Fruit fly (Drosophila melanogaster) whole organism, embryonic: ENCODE measurements around the gene Ttc26.

Experiments used
- CG10321 ChIP-seq: fragments of 200-800 bp; sonication (Bioruptor generic); IDR thresholded peaks from 2 replicates; pipeline ENCODE4 v1.3.6; 2022; ENCODE audit warnings: missing biosample characterization, missing genetic modification characterization
- CG10959 ChIP-seq: fragments of 200-800 bp; sonication (Bioruptor generic); IDR thresholded peaks from 2 replicates; pipeline ENCODE4 v1.3.6; 2022; ENCODE audit warnings: missing biosample characterization, missing genetic modification characterization
- CG12299 ChIP-seq: fragments of 200-800 bp; sonication (Bioruptor generic); optimal IDR thresholded peaks from 2 replicates; lab custom pipeline; 2018; ENCODE audit warnings: missing biosample characterization, mild to moderate bottlenecking, missing genetic modification characterization
- CG14050 ChIP-seq: fragments of 200-800 bp; sonication (Bioruptor generic); IDR thresholded peaks from 3 replicates; pipeline ENCODE4 v1.3.6; 2022; ENCODE audit warnings: missing biosample characterization, missing genetic modification characterization
- CG15514 ChIP-seq: fragments of 200-800 bp; sonication (Bioruptor generic); optimal IDR thresholded peaks from 3 replicates; lab custom pipeline; 2017; ENCODE audit warnings: missing biosample characterization, missing genetic modification characterization, mild to moderate bottlenecking, moderate library complexity, missing genetic modification reagents
- CG17359 ChIP-seq: fragments of 200-800 bp; sonication (Bioruptor generic); optimal IDR thresholded peaks from 3 replicates; lab custom pipeline; 2018; ENCODE audit warnings: missing biosample characterization, mild to moderate bottlenecking, missing genetic modification characterization, moderate library complexity
- CG17385 ChIP-seq: fragments of 200-800 bp; sonication (Bioruptor generic); optimal IDR thresholded peaks from 3 replicates; lab custom pipeline; 2018; ENCODE audit warnings: missing biosample characterization, mild to moderate bottlenecking, missing genetic modification characterization
- CG17612 ChIP-seq: fragments of 200-800 bp; sonication (Bioruptor generic); IDR thresholded peaks from 2 replicates; pipeline ENCODE4 v1.3.6; 2022; ENCODE audit warnings: missing biosample characterization, missing genetic modification characterization
- CG1792 ChIP-seq: fragments of 200-800 bp; sonication (Bioruptor generic); optimal IDR thresholded peaks from 2 replicates; lab custom pipeline; 2016; ENCODE audit warnings: missing biosample characterization, missing genetic modification characterization
- CG30020 ChIP-seq: fragments of 200-800 bp; optimal IDR thresholded peaks from 2 replicates; lab custom pipeline; 2019; ENCODE audit warnings: missing biosample characterization, mild to moderate bottlenecking, missing genetic modification characterization, moderate library complexity
- CG34376 ChIP-seq: fragments of 200-800 bp; sonication (Bioruptor generic); optimal IDR thresholded peaks from 2 replicates; lab custom pipeline; 2018; ENCODE audit warnings: missing biosample characterization, mild to moderate bottlenecking, missing genetic modification characterization
- CG3838 ChIP-seq: fragments of 200-800 bp; sonication (Bioruptor generic); optimal IDR thresholded peaks from 3 replicates; lab custom pipeline; 2016; ENCODE audit warnings: missing biosample characterization, missing genetic modification characterization
- CG3847 ChIP-seq: fragments of 200-800 bp; sonication (Bioruptor generic); IDR thresholded peaks from 2 replicates; pipeline ENCODE4 v1.3.6; 2022; ENCODE audit warnings: missing biosample characterization, missing genetic modification characterization
- CG4424 ChIP-seq: fragments of 200-800 bp; sonication (Bioruptor generic); optimal IDR thresholded peaks from 3 replicates; lab custom pipeline; 2016; ENCODE audit warnings: missing biosample characterization, missing genetic modification characterization
- CG5180 ChIP-seq: fragments of 200-800 bp; sonication (Bioruptor generic); optimal IDR thresholded peaks from 3 replicates; lab custom pipeline; 2017; ENCODE audit warnings: missing biosample characterization, missing genetic modification characterization, mild to moderate bottlenecking, moderate library complexity, missing genetic modification reagents
- CG5245 ChIP-seq: fragments of 200-800 bp; sonication (Bioruptor generic); optimal IDR thresholded peaks from 3 replicates; lab custom pipeline; 2016; ENCODE audit warnings: missing biosample characterization, missing genetic modification characterization
- CG6791 ChIP-seq: fragments of 200-800 bp; sonication (Bioruptor generic); IDR thresholded peaks from 3 replicates; pipeline ENCODE4 v1.3.6; 2022; ENCODE audit warnings: missing biosample characterization, missing genetic modification characterization; ENCODE audit not compliant: partially characterized antibody
- CG7987 ChIP-seq: fragments of 200-800 bp; sonication (Bioruptor generic); optimal IDR thresholded peaks from 2 replicates; lab custom pipeline; 2018; ENCODE audit warnings: missing biosample characterization, mild to moderate bottlenecking, missing genetic modification characterization, moderate library complexity
- CG8290 ChIP-seq, 3 experiments: fragments of 200-800 bp; sonication (Bioruptor generic); optimal IDR thresholded peaks; 2 replicates each; lab custom pipeline; 2016 to 2019; ENCODE audit warnings: missing biosample characterization in 3 of 3, missing genetic modification characterization in 3 of 3, mild to moderate bottlenecking in 2 of 3, moderate library complexity in 1 of 3
- CG9817 ChIP-seq: fragments of 200-800 bp; sonication (Bioruptor generic); optimal IDR thresholded peaks from 2 replicates; lab custom pipeline; 2018; ENCODE audit warnings: missing biosample characterization, mild to moderate bottlenecking, missing genetic modification characterization, moderate library complexity
- CHES-1-like ChIP-seq: fragments of 200-800 bp; sonication (Bioruptor generic); optimal IDR thresholded peaks from 2 replicates; lab custom pipeline; 2016; ENCODE audit warnings: missing biosample characterization, missing genetic modification characterization
- CTCF ChIP-seq: fragments of 200-800 bp; sonication (Bioruptor generic); optimal IDR thresholded peaks from 2 replicates; lab custom pipeline; 2017; ENCODE audit warnings: missing biosample characterization, mild to moderate bottlenecking, missing genetic modification characterization, moderate library complexity
- D19B ChIP-seq: fragments of 200-800 bp; sonication (Bioruptor generic); optimal IDR thresholded peaks from 2 replicates; lab custom pipeline; 2017; ENCODE audit warnings: missing biosample characterization, mild to moderate bottlenecking, missing genetic modification characterization
- Ets97D ChIP-seq: fragments of 200-800 bp; sonication (Bioruptor generic); optimal IDR thresholded peaks from 3 replicates; lab custom pipeline; 2016; ENCODE audit warnings: missing biosample characterization, missing genetic modification characterization
- H2.0 ChIP-seq: fragments of 200-800 bp; sonication (Bioruptor generic); IDR thresholded peaks from 2 replicates; pipeline ENCODE4 v1.3.6; 2022; ENCODE audit warnings: missing biosample characterization, missing genetic modification characterization
- HLH3B ChIP-seq: fragments of 200-800 bp; sonication (Bioruptor generic); IDR thresholded peaks from 2 replicates; pipeline ENCODE4 v1.3.6; 2022; ENCODE audit warnings: missing biosample characterization, missing genetic modification characterization
- Jarid2 ChIP-seq: fragments of 200-800 bp; sonication (Bioruptor generic); optimal IDR thresholded peaks from 3 replicates; lab custom pipeline; 2017; ENCODE audit warnings: mild to moderate bottlenecking, missing biosample characterization, missing genetic modification reagents, missing genetic modification characterization
- Lhr ChIP-seq: fragments of 200-800 bp; sonication (Bioruptor generic); optimal IDR thresholded peaks from 3 replicates; lab custom pipeline; 2017; ENCODE audit warnings: mild to moderate bottlenecking, missing biosample characterization, missing genetic modification reagents, missing genetic modification characterization
- Med ChIP-seq: fragments of 200-800 bp; sonication (Bioruptor generic); peaks from one replicate; lab custom pipeline; 2016; ENCODE audit warnings: missing biosample characterization, missing genetic modification characterization, mild to moderate bottlenecking, inconsistent platforms, moderate library complexity
- NfI ChIP-seq: fragments of 200-800 bp; sonication (Bioruptor generic); optimal IDR thresholded peaks from 3 replicates; lab custom pipeline; 2018; ENCODE audit warnings: missing biosample characterization, mild to moderate bottlenecking, missing genetic modification characterization, moderate library complexity
- Rfx ChIP-seq: fragments of 200-800 bp; sonication (Bioruptor generic); IDR thresholded peaks from 2 replicates; pipeline ENCODE4 v1.3.6; 2022; ENCODE audit warnings: missing biosample characterization, missing genetic modification characterization
- Usf ChIP-seq: fragments of 200-800 bp; sonication (Bioruptor generic); optimal IDR thresholded peaks from 2 replicates; lab custom pipeline; 2017; ENCODE audit warnings: missing genotype, missing biosample characterization, missing genetic modification characterization
- Xbp1 ChIP-seq: fragments of 200-800 bp; sonication (Bioruptor generic); optimal IDR thresholded peaks from 3 replicates; lab custom pipeline; 2016; ENCODE audit warnings: missing biosample characterization, mild to moderate bottlenecking, missing genetic modification characterization
- cad ChIP-seq: fragments of >200 bp; optimal IDR thresholded peaks from 2 replicates; lab custom pipeline; 2017; ENCODE audit warnings: missing biosample characterization, missing genetic modification characterization
- crol ChIP-seq: fragments of 200-800 bp; sonication (Bioruptor generic); IDR thresholded peaks from 2 replicates; pipeline ENCODE4 v1.3.6; 2022; ENCODE audit warnings: missing biosample characterization, missing genetic modification characterization
- gem ChIP-seq: fragments of 200-800 bp; sonication (Bioruptor generic); optimal IDR thresholded peaks from 2 replicates; lab custom pipeline; 2019; ENCODE audit warnings: missing biosample characterization, mild to moderate bottlenecking, missing genetic modification characterization, moderate library complexity
- ham ChIP-seq: fragments of 200-800 bp; sonication (Bioruptor generic); IDR thresholded peaks from 2 replicates; pipeline ENCODE4 v1.3.6; 2022; ENCODE audit warnings: missing biosample characterization, missing genetic modification characterization
- jumu ChIP-seq: fragments of 200-800 bp; sonication (Bioruptor generic); optimal IDR thresholded peaks from 3 replicates; lab custom pipeline; 2016; ENCODE audit warnings: missing biosample characterization, missing genetic modification characterization
- lilli ChIP-seq: fragments of 200-800 bp; sonication (Bioruptor generic); optimal IDR thresholded peaks from 3 replicates; lab custom pipeline; 2016; ENCODE audit warnings: missing biosample characterization, missing genetic modification characterization
- mld ChIP-seq: fragments of 200-800 bp; sonication (Bioruptor generic); IDR thresholded peaks from 3 replicates; pipeline ENCODE4 v1.3.6; 2022; ENCODE audit warnings: missing biosample characterization, missing genetic modification characterization; ENCODE audit not compliant: partially characterized antibody
- pan ChIP-seq, 4 experiments: fragments of >200 bp in 3 of 4; fragments of 200-800 bp in 1 of 4; sonication (Bioruptor generic) in 1 of 4; optimal IDR thresholded peaks in 3 of 4; IDR thresholded peaks in 1 of 4; 2 replicates each; pipeline versions ENCODE4 v1.3.6 to Lab custom; 2017 to 2022; ENCODE audit warnings: missing biosample characterization in 2 of 4, missing genetic modification characterization in 2 of 4, mixed read lengths in 1 of 4
- pb ChIP-seq: fragments of 200-800 bp; sonication (Bioruptor generic); optimal IDR thresholded peaks from 3 replicates; lab custom pipeline; 2016; ENCODE audit warnings: missing biosample characterization, missing genetic modification characterization
- pnt ChIP-seq: fragments of 200-800 bp; sonication (Bioruptor generic); optimal IDR thresholded peaks from 3 replicates; lab custom pipeline; 2016; ENCODE audit warnings: missing biosample characterization, missing genetic modification characterization
- run ChIP-seq: fragments of 200-800 bp; sonication (Bioruptor generic); optimal IDR thresholded peaks from 3 replicates; lab custom pipeline; 2018; ENCODE audit warnings: missing biosample characterization, mild to moderate bottlenecking, missing genetic modification characterization
- sim ChIP-seq: fragments of 200-800 bp; sonication (Bioruptor generic); IDR thresholded peaks from 2 replicates; pipeline ENCODE4 v1.3.6; 2022; ENCODE audit warnings: missing biosample characterization, missing genetic modification characterization
- sisA ChIP-seq: fragments of 200-800 bp; sonication (Bioruptor generic); IDR thresholded peaks from 2 replicates; pipeline ENCODE4 v1.3.6; 2022; ENCODE audit warnings: missing biosample characterization, missing genetic modification characterization
- tna ChIP-seq: fragments of 200-800 bp; sonication (Bioruptor generic); IDR thresholded peaks from 2 replicates; pipeline ENCODE4 v1.3.6; 2022; ENCODE audit warnings: missing biosample characterization, missing genetic modification characterization; ENCODE audit not compliant: partially characterized antibody
- wek ChIP-seq: fragments of 200-800 bp; sonication (Bioruptor generic); optimal IDR thresholded peaks from 3 replicates; lab custom pipeline; 2018; ENCODE audit warnings: missing biosample characterization, mild to moderate bottlenecking, missing genetic modification characterization, moderate library complexity
- zen2 ChIP-seq: fragments of 200-800 bp; sonication (Bioruptor generic); IDR thresholded peaks from 3 replicates; pipeline ENCODE4 v1.3.6; 2022; ENCODE audit warnings: missing biosample characterization, missing genetic modification characterization; ENCODE audit not compliant: partially characterized antibody
- zfh2 ChIP-seq: fragments of 200-800 bp; sonication (Bioruptor generic); optimal IDR thresholded peaks from 2 replicates; lab custom pipeline; 2016; ENCODE audit warnings: missing biosample characterization, missing genetic modification characterization

The Ttc26 gene

DNA sequence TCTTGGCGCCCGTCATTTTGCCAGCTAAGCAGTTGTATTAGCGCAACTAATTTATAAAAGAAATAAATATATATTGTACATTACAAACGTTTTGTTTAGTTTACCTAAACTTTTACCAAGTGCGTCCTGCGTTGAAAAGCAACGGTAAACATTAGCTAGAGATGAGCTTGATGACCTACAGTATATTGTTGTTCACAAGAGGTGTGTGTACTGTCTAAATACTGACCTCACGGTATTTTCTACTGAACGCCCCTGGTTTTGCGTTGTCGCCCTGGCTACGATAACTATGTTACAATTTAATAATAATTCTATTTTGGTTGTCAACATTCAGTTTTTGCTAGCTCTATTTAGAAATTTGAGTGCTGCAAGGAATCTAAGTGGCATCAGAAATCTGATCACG, 18.2 kb downstream of the Ttc26 start, which contains the start of gene Acyp2 (continued):
- TF ChIP-seq pan (optimal IDR thresholded peaks at IDR 0.05; lab: Kevin White, UChicago) = no peak
- TF ChIP-seq pan (GFP tag; optimal IDR thresholded peaks at IDR 0.05 in 1 of 2, IDR thresholded peaks at IDR 0.05 in 1 of 2) = peak in 1 of 2 experiments; percentile 51
- TF ChIP-seq run = no peak
- TF ChIP-seq wek (GFP tag; lab: Kevin White, UChicago) = no peak
- peak; percentile 17 for TF ChIP-seq NfI (GFP tag; lab: Kevin White, UChicago)
- TF ChIP-seq zen2 (GFP tag; lab: Robert Waterston, UW) = no peak
- TF ChIP-seq CG3847 (GFP tag; lab: Robert Waterston, UW) = peak; percentile 25; the same call in 1 of the 2 replicates
- peak; percentile 80 for TF ChIP-seq Ets97D
- peak; percentile 76 for TF ChIP-seq CG15514 (GFP tag; lab: Kevin White, UChicago)
- TF ChIP-seq pnt (GFP tag; lab: Kevin White, UChicago) = no peak
- peak; percentile 53; the same call in 2 of the 3 replicates for TF ChIP-seq CG6791
- no peak for TF ChIP-seq CG12299 (tag; lab: Kevin White, UChicago)
- no peak for TF ChIP-seq CG17359 (tag; lab: Kevin White, UChicago)
- peak; percentile 54 for TF ChIP-seq lilli (GFP tag; lab: Kevin White, UChicago)
- TF ChIP-seq CG34376 (GFP tag; lab: Kevin White, UChicago) = peak; percentile 1
- peak; percentile 31; the same call in 1 of the 2 replicates for TF ChIP-seq tna
- TF ChIP-seq CG30020 (tag; lab: Kevin White, UChicago) = peak; percentile 8
- TF ChIP-seq CG14050 = no peak
- peak; percentile 6 for TF ChIP-seq D19B (GFP tag; lab: Kevin White, UChicago)
- peak; percentile 93 for TF ChIP-seq Lhr (GFP tag; lab: Kevin White, UChicago)
- TF ChIP-seq CG8290 (GFP tag; optimal IDR thresholded peaks at IDR 0.05; lab: Kevin White, UChicago) = peak; percentile 26
- peak in 1 of 2 experiments; percentile 73 for TF ChIP-seq CG8290 (tag; optimal IDR thresholded peaks at IDR 0.05; lab: Kevin White, UChicago)
- no peak for TF ChIP-seq Jarid2 (GFP tag; lab: Kevin White, UChicago)
- TF ChIP-seq mld (GFP tag; lab: Robert Waterston, UW) = no peak
- TF ChIP-seq CHES-1-like (GFP tag; lab: Kevin White, UChicago) = peak; percentile 0
- TF ChIP-seq gem (tag; lab: Kevin White, UChicago) = peak; percentile 15
- TF ChIP-seq ham (GFP tag; lab: Robert Waterston, UW) = no peak
- peak; percentile 9 for TF ChIP-seq CG7987 (GFP tag; lab: Kevin White, UChicago)
- peak; percentile 74 for TF ChIP-seq Rfx (GFP tag; lab: Robert Waterston, UW)
- peak; percentile 8 for TF ChIP-seq jumu (GFP tag; lab: Kevin White, UChicago)
- TF ChIP-seq CG17385 (GFP tag; lab: Kevin White, UChicago) = no peak
- no peak for TF ChIP-seq CG10959
- TF ChIP-seq HLH3B (GFP tag; lab: Robert Waterston, UW) = no peak
- no peak for TF ChIP-seq crol (GFP tag; lab: Robert Waterston, UW)
- no peak for TF ChIP-seq CG5180
- peak; percentile 18; the same call in 1 of the 2 replicates for TF ChIP-seq CG10321
- no peak for TF ChIP-seq CG1792 (GFP tag; lab: Kevin White, UChicago)
- TF ChIP-seq Usf (GFP tag; lab: Kevin White, UChicago) = no peak
- no peak for TF ChIP-seq H2.0 (GFP tag; lab: Robert Waterston, UW)
- TF ChIP-seq sim = no peak
- TF ChIP-seq pb (GFP tag; lab: Kevin White, UChicago) = no peak
- peak; percentile 42; the same call in 1 of the 2 replicates for TF ChIP-seq sisA (GFP tag; lab: Robert Waterston, UW)
- no peak for TF ChIP-seq CG5245 (GFP tag; lab: Kevin White, UChicago)
- peak; percentile 48 for TF ChIP-seq zfh2 (GFP tag; lab: Kevin White, UChicago)
- TF ChIP-seq CG9817 (tag; lab: Kevin White, UChicago) = peak; percentile 0
- no peak for TF ChIP-seq CG3838 (GFP tag; lab: Kevin White, UChicago)
- peak; percentile 89 for TF ChIP-seq Med
- no peak for TF ChIP-seq cad (GFP tag; lab: Kevin White, UChicago)
- peak; percentile 51 for TF ChIP-seq Xbp1 (GFP tag; lab: Kevin White, UChicago)
- TF ChIP-seq CG17612 (GFP tag; lab: Robert Waterston, UW) = no peak
- peak; percentile 16 for TF ChIP-seq CTCF (GFP tag; lab: Kevin White, UChicago)
- TF ChIP-seq CG4424 (GFP tag; lab: Kevin White, UChicago) = peak; percentile 14
